Fruit fly (Drosophila melanogaster) whole organism: Measurements from ENCODE around the gene mRF1.

ENCODE experiments used
- CG8478 ChIP-seq: fragments of >200 bp; optimal IDR thresholded peaks from 2 replicates; lab custom pipeline; 2018; ENCODE audit warnings: inconsistent platforms
- Dll ChIP-seq: fragments of >200 bp; optimal IDR thresholded peaks from 2 replicates; lab custom pipeline; 2017
- psq ChIP-seq: fragments of >200 bp; optimal IDR thresholded peaks from 2 replicates; lab custom pipeline; 2017

- no peak for TF ChIP-seq psq (lab: Kevin White, UChicago)
- TF ChIP-seq CG8478 (lab: Kevin White, UChicago), result no peak
- no peak for TF ChIP-seq Dll
Measured at dm6 chr2L:13203437-13204137, 16.2 kb upstream of the mRF1 start, which contains the start of gene Pect.
